Fruit fly (Drosophila melanogaster) S2 (cell line): ENCODE results near the gene Clk.

Experiments used
- CG8478 ChIP-seq: fragments of >200 bp; optimal IDR thresholded peaks from 2 replicates; lab custom pipeline; 2018
- CTCF ChIP-seq, 2 experiments: fragments of >200 bp; optimal IDR thresholded peaks; 2 replicates each; lab custom pipeline; 2018

Gene Clk

dm6 chr3L:7781353-7782050 is 6.1 kb upstream of the Clk start:
- TF ChIP-seq CTCF (optimal IDR thresholded peaks at IDR 0.05; lab: Kevin White, UChicago), result no peak
- no peak for TF ChIP-seq CG8478 (lab: Kevin White, UChicago)

dm6 chr3L:7774698-7775097 is 705 bp downstream of the Clk start:
- TF ChIP-seq CG8478 (lab: Kevin White, UChicago), result no peak

dm6 chr3L:7773529-7773928 is 1.9 kb downstream of the Clk start:
- TF ChIP-seq CTCF (optimal IDR thresholded peaks at IDR 0.05; lab: Kevin White, UChicago) (no peak), CG8478 (lab: Kevin White, UChicago) (no peak)

dm6 chr3L:7772160-7772798 is 3.1 kb downstream of the Clk start:
- TF ChIP-seq CTCF (optimal IDR thresholded peaks at IDR 0.05; lab: Kevin White, UChicago) (no peak), CG8478 (lab: Kevin White, UChicago) (no peak)

- TF ChIP-seq CTCF (optimal IDR thresholded peaks at IDR 0.05; lab: Kevin White, UChicago) (no peak), CG8478 (lab: Kevin White, UChicago) (no peak)
Observed at dm6 chr3L:7768252-7768651, 7.2 kb downstream of the Clk start, which contains the start of gene CG32371. CG32371 (minus strand) TSS chr3L:7768352.

dm6 chr3L:7759835-7760780 is 15.3 kb downstream of the Clk start, which contains the start of gene Hn:
Hn (plus strand) TSS chr3L:7760453.
- TF ChIP-seq CG8478 (lab: Kevin White, UChicago) (no peak), CTCF (optimal IDR thresholded peaks at IDR 0.05; lab: Kevin White, UChicago) (no peak)

- TF ChIP-seq CTCF (optimal IDR thresholded peaks at IDR 0.05; lab: Kevin White, UChicago) (no peak), CG8478 (lab: Kevin White, UChicago) (no peak)
Observed at dm6 chr3L:7754109-7754508, 21.3 kb downstream of the Clk start, which contains the start of gene CG7409. CG7409 (plus strand) TSS chr3L:7754409.

- TF ChIP-seq CTCF (optimal IDR thresholded peaks at IDR 0.05; lab: Kevin White, UChicago) (no peak), CG8478 (lab: Kevin White, UChicago) (no peak)
Observed at dm6 chr3L:7747044-7747443, 28.4 kb downstream of the Clk start, which contains the start of gene CG13685. CG13685 (plus strand) TSS chr3L:7747344.

- TF ChIP-seq CTCF (optimal IDR thresholded peaks at IDR 0.05; lab: Kevin White, UChicago), result no peak
- TF ChIP-seq CG8478 (lab: Kevin White, UChicago), result no peak
Observed at dm6 chr3L:7743741-7744140, 31.7 kb downstream of the Clk start.

- TF ChIP-seq CG8478 (lab: Kevin White, UChicago) (no peak), CTCF (optimal IDR thresholded peaks at IDR 0.05; lab: Kevin White, UChicago) (no peak)
Observed at dm6 chr3L:7742941-7743340, 32.5 kb downstream of the Clk start, which contains the start of gene Snmp2. Snmp2 (minus strand) TSS chr3L:7743041.

dm6 chr3L:7741953-7742352 is 33.5 kb downstream of the Clk start:
- TF ChIP-seq CTCF (optimal IDR thresholded peaks at IDR 0.05; lab: Kevin White, UChicago) (no peak), CG8478 (lab: Kevin White, UChicago) (no peak)

- TF ChIP-seq CTCF (optimal IDR thresholded peaks at IDR 0.05; lab: Kevin White, UChicago) (no peak), CG8478 (lab: Kevin White, UChicago) (no peak)
Observed at dm6 chr3L:7732141-7732748, 43.2 kb downstream of the Clk start, which contains the start of gene CG8492. CG8492 (minus strand) TSS chr3L:7732191.

dm6 chr3L:7726690-7727089 is 48.7 kb downstream of the Clk start:
- no peak for TF ChIP-seq CTCF (optimal IDR thresholded peaks at IDR 0.05; lab: Kevin White, UChicago)
- no peak for TF ChIP-seq CG8478 (lab: Kevin White, UChicago)

- no peak for TF ChIP-seq CG8478 (lab: Kevin White, UChicago)
- TF ChIP-seq CTCF (optimal IDR thresholded peaks at IDR 0.05; lab: Kevin White, UChicago), result no peak
Observed at dm6 chr3L:7726285-7726684, 49.1 kb downstream of the Clk start, which contains the start of gene CG7457. CG7457 (minus strand) TSS chr3L:7726473.
